Fruit fly (Drosophila melanogaster): Measurements from ENCODE around the gene CG14154.

CG14154 gene

dm6 chr3L:10628384-10628783 lies 13.3 kb upstream of the CG14154 start, which contains the start of gene CG14151:
CG14151 (minus strand) TSS chr3L:10628484.
- TF ChIP-seq CrebA (GFP tag; optimal IDR thresholded peaks at IDR 0.05; ENCODE audit: borderline replicate concordance) = no peak
- TF ChIP-seq fru (GFP tag; optimal IDR thresholded peaks at IDR 0.05) = no peak
- TF ChIP-seq CG9705 (GFP tag; optimal IDR thresholded peaks at IDR 0.05) = no peak
- no peak for TF ChIP-seq rgr (GFP tag; optimal IDR thresholded peaks at IDR 0.05)
- no peak for TF ChIP-seq sage (GFP tag; optimal IDR thresholded peaks at IDR 0.05)
- TF ChIP-seq N (GFP tag; optimal IDR thresholded peaks at IDR 0.05) = no peak

DNA sequence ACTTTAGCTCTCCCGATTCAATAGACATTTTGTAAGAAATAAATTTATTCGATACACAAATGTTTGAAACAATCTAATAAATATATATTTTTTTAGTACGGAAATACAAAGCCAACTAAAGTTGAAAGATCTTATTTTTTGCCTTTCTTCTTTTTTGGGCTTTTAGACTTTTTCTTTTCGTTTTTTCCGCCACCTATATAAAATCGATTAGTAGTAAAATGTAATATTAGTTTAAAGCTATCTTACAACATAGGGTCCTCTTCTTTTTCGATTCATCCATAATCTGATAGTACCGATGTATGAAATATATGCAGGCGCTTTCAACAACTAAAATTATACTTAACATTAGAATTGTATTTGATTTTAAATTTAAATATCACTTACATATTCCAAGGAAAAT lies 11.7 kb upstream of the CG14154 start, which contains the start of gene CG42536:
CG42536 (minus strand) TSS at position 101 of the 400 bp plus-strand sequence.
- TF ChIP-seq Mio (GFP tag; optimal IDR thresholded peaks at IDR 0.05) (no peak), sage (GFP tag; optimal IDR thresholded peaks at IDR 0.05) (no peak), Hr78 (GFP tag; optimal IDR thresholded peaks at IDR 0.05) (no peak), jim (GFP tag; optimal IDR thresholded peaks at IDR 0.05) (no peak), ey (GFP tag; optimal IDR thresholded peaks at IDR 0.05) (no peak), dsf (GFP tag; optimal IDR thresholded peaks at IDR 0.05; ENCODE audit: borderline replicate concordance) (no peak), Hnf4 (GFP tag; optimal IDR thresholded peaks at IDR 0.05) (no peak), pan (optimal IDR thresholded peaks at IDR 0.05) (no peak), OdsH (GFP tag; optimal IDR thresholded peaks at IDR 0.05) (no peak), CG9705 (GFP tag; optimal IDR thresholded peaks at IDR 0.05) (no peak)

dm6 chr3L:10630885-10631359 lies 10.8 kb upstream of the CG14154 start, which contains the start of the genes CG42535, CG34001 and hay:
CG42535 (minus strand) TSS chr3L:10630935.
CG34001 (plus strand) TSS chr3L:10631079.
hay (plus strand) TSS chr3L:10631079.
- TF ChIP-seq Hr83 (GFP tag; optimal IDR thresholded peaks at IDR 0.05; ENCODE audit: poor library complexity, severe bottlenecking) (no peak), Myc (optimal IDR thresholded peaks at IDR 0.05) (peak; percentile 62), dl (GFP tag; optimal IDR thresholded peaks at IDR 0.05; ENCODE audit: insufficient read depth in 1 of 2, partially characterized antibody in 2 of 2) (no peak), sv (GFP tag; optimal IDR thresholded peaks at IDR 0.05) (no peak), rgr (GFP tag; optimal IDR thresholded peaks at IDR 0.05) (no peak), foxo (GFP tag; optimal IDR thresholded peaks at IDR 0.05) (peak in 1 of 2 experiments; percentile 5), psq (GFP tag; optimal IDR thresholded peaks at IDR 0.05) (no peak), jim (GFP tag; optimal IDR thresholded peaks at IDR 0.05) (no peak), Hnf4 (GFP tag; optimal IDR thresholded peaks at IDR 0.05) (no peak), br (GFP tag; optimal IDR thresholded peaks at IDR 0.05) (no peak)

DNA sequence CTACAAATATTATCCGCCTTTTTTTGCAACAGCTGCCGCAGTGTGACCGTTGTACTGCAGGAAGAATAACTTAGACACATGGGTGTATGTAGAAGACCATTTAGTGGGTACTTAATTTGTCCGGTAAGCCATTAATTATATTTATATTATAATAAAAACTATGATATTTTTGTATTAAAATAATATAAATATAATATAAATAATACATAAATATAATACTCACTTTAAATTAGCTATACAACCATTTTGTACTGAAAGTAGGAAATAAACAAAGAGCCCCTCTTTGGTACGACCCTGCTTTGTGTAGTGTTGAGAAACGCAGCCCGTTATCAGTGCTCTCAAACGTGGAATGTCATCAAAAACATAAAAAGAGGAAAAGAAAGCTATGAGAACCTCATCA lies 3.9 kb upstream of the CG14154 start, which contains the start of gene Cnep1r2:
Cnep1r2 (plus strand) TSS at position 328 of the 400 bp plus-strand sequence.
- TF ChIP-seq br (GFP tag; optimal IDR thresholded peaks at IDR 0.05) = peak; percentile 74
- no peak for TF ChIP-seq N (GFP tag; optimal IDR thresholded peaks at IDR 0.05)
- TF ChIP-seq usp (GFP tag; optimal IDR thresholded peaks at IDR 0.05) = no peak
- TF ChIP-seq Abd-B (GFP tag; optimal IDR thresholded peaks at IDR 0.05) = no peak
- TF ChIP-seq CG9705 (GFP tag; optimal IDR thresholded peaks at IDR 0.05) = peak; percentile 93
- peak; percentile 29 for TF ChIP-seq CG32264 (GFP tag; optimal IDR thresholded peaks at IDR 0.05)
- TF ChIP-seq Sp1 (GFP tag; optimal IDR thresholded peaks at IDR 0.05) = peak; percentile 97
- peak; percentile 88 for TF ChIP-seq OdsH (GFP tag; optimal IDR thresholded peaks at IDR 0.05)
- peak; percentile 54 for TF ChIP-seq GATAd (GFP tag; optimal IDR thresholded peaks at IDR 0.05)
- TF ChIP-seq fru (GFP tag; optimal IDR thresholded peaks at IDR 0.05) = peak; percentile 88
- peak; percentile 69 for TF ChIP-seq Rel (GFP tag; optimal IDR thresholded peaks at IDR 0.05)
- peak; percentile 89 for TF ChIP-seq Rel (tag; optimal IDR thresholded peaks at IDR 0.05)
- TF ChIP-seq dmrt93B (GFP tag; optimal IDR thresholded peaks at IDR 0.05) = peak; percentile 93
- peak; percentile 30 for TF ChIP-seq Mio (GFP tag; optimal IDR thresholded peaks at IDR 0.05)
- TF ChIP-seq h (GFP tag; optimal IDR thresholded peaks at IDR 0.05) = peak; percentile 83
- TF ChIP-seq jim (GFP tag; optimal IDR thresholded peaks at IDR 0.05) = no peak
- no peak for TF ChIP-seq lola (GFP tag; optimal IDR thresholded peaks at IDR 0.05)
- peak; percentile 94 for TF ChIP-seq psq (GFP tag; optimal IDR thresholded peaks at IDR 0.05)
- no peak for TF ChIP-seq CrebA (GFP tag; optimal IDR thresholded peaks at IDR 0.05; ENCODE audit: borderline replicate concordance)
- TF ChIP-seq rgr (GFP tag; optimal IDR thresholded peaks at IDR 0.05) = peak; percentile 93
- peak; percentile 64 for TF ChIP-seq sv (GFP tag; optimal IDR thresholded peaks at IDR 0.05)
- peak; percentile 65 for TF ChIP-seq Jra (GFP tag; optimal IDR thresholded peaks at IDR 0.05)
- TF ChIP-seq foxo (GFP tag; optimal IDR thresholded peaks at IDR 0.05) = peak in 1 of 2 experiments; percentile 93
- peak; percentile 71 for TF ChIP-seq sage (GFP tag; optimal IDR thresholded peaks at IDR 0.05)
- TF ChIP-seq woc (GFP tag; optimal IDR thresholded peaks at IDR 0.05) = peak; percentile 77
- peak; percentile 83 for TF ChIP-seq Hnf4 (GFP tag; optimal IDR thresholded peaks at IDR 0.05)
- peak; percentile 99 for TF ChIP-seq HLH106 (tag; optimal IDR thresholded peaks at IDR 0.05)
- peak; percentile 41 for TF ChIP-seq Hr83 (GFP tag; optimal IDR thresholded peaks at IDR 0.05; ENCODE audit: poor library complexity, severe bottlenecking)
- peak; percentile 74 for TF ChIP-seq ey (GFP tag; optimal IDR thresholded peaks at IDR 0.05)
- no peak for TF ChIP-seq Vsx2 (GFP tag; optimal IDR thresholded peaks at IDR 0.05; ENCODE audit: partially characterized antibody)
- TF ChIP-seq dsf (GFP tag; optimal IDR thresholded peaks at IDR 0.05; ENCODE audit: borderline replicate concordance) = peak; percentile 66
- no peak for TF ChIP-seq Hr78 (GFP tag; optimal IDR thresholded peaks at IDR 0.05)
